Worm (Caenorhabditis elegans): ENCODE measurements around the gene dylt-3.

The dylt-3 gene

ce11 chrII:8198503-8198902 lies 17.0 kb downstream of the dylt-3 start, which contains the start of gene qua-1:
Gene qua-1, plus strand, starts transcription at chrII:8198803.
- TF ChIP-seq egrh-3 (GFP tag; IDR thresholded peaks at IDR 0.05) = no peak
- no peak for TF ChIP-seq ztf-28 (GFP tag; IDR thresholded peaks at IDR 0.05)
- TF ChIP-seq B0019.2 (GFP tag; conservative IDR thresholded peaks at IDR 0.05) = no peak
- TF ChIP-seq rpc-1 (optimal IDR thresholded peaks at IDR 0.05) = no peak
- TF ChIP-seq rpc-1 (tag; optimal IDR thresholded peaks at IDR 0.05) = no peak
- no peak for TF ChIP-seq ceh-58 (GFP tag; IDR thresholded peaks at IDR 0.05)
- TF ChIP-seq ztf-3 (GFP tag; optimal IDR thresholded peaks at IDR 0.05) = no peak
- TF ChIP-seq atf-7 (tag; optimal IDR thresholded peaks at IDR 0.05) = no peak
- TF ChIP-seq madf-8 (GFP tag; conservative IDR thresholded peaks at IDR 0.05) = no peak
- no peak for TF ChIP-seq Y53G8AR.9 (GFP tag; conservative IDR thresholded peaks at IDR 0.05)
- TF ChIP-seq ekl-4 (GFP tag; IDR thresholded peaks at IDR 0.05) = no peak
- no peak for TF ChIP-seq F52B5.7 (tag; optimal IDR thresholded peaks at IDR 0.05)
- no peak for TF ChIP-seq ceh-27 (GFP tag; optimal IDR thresholded peaks at IDR 0.05)
- TF ChIP-seq nhr-179 (tag; optimal IDR thresholded peaks at IDR 0.05) = no peak
- no peak for TF ChIP-seq F39B2.1 (GFP tag; IDR thresholded peaks at IDR 0.05)
- no peak for TF ChIP-seq xnd-1 (tag; optimal IDR thresholded peaks at IDR 0.05)
- TF ChIP-seq cebp-2 (GFP tag; IDR thresholded peaks at IDR 0.05) = no peak
- TF ChIP-seq F57A8.1 (GFP tag; optimal IDR thresholded peaks at IDR 0.05) = no peak
- TF ChIP-seq efl-1 (GFP tag; optimal IDR thresholded peaks at IDR 0.05) = no peak
- no peak for TF ChIP-seq mel-28 (tag; optimal IDR thresholded peaks at IDR 0.05; ENCODE audit: borderline replicate concordance)
- TF ChIP-seq snpc-1.3 (tag; optimal IDR thresholded peaks at IDR 0.05; ENCODE audit: insufficient read depth) = no peak

- no peak for TF ChIP-seq ets-4 (GFP tag; optimal IDR thresholded peaks at IDR 0.05)
- TF ChIP-seq egl-44 (GFP tag; IDR thresholded peaks at IDR 0.05) = no peak
- TF ChIP-seq F22D6.2 (tag; optimal IDR thresholded peaks at IDR 0.05) = no peak
- TF ChIP-seq hlh-26 (GFP tag; conservative IDR thresholded peaks at IDR 0.05) = no peak
- no peak for TF ChIP-seq let-526 (GFP tag; IDR thresholded peaks at IDR 0.05)
- TF ChIP-seq attf-6 (GFP tag; IDR thresholded peaks at IDR 0.05) = no peak
- TF ChIP-seq snpc-3.4 (tag; optimal IDR thresholded peaks at IDR 0.05) = no peak
- no peak for TF ChIP-seq ceh-58 (GFP tag; IDR thresholded peaks at IDR 0.05)
- TF ChIP-seq tbx-9 (tag; optimal IDR thresholded peaks at IDR 0.05; ENCODE audit: borderline replicate concordance) = no peak
- TF ChIP-seq T07F8.4 (tag; optimal IDR thresholded peaks at IDR 0.05) = no peak
- TF ChIP-seq mxl-1 (tag; optimal IDR thresholded peaks at IDR 0.05) = no peak
These were observed 18.3 kb downstream of the dylt-3 start for ce11 chrII:8199803-8200202.

ce11 chrII:8204039-8204438 lies 22.5 kb downstream of the dylt-3 start, which contains the start of gene col-76:
Gene col-76, plus strand, starts transcription at chrII:8204339.
- TF ChIP-seq tbx-9 (tag; optimal IDR thresholded peaks at IDR 0.05; ENCODE audit: borderline replicate concordance) = no peak
- no peak for TF ChIP-seq ztf-6 (GFP tag; IDR thresholded peaks at IDR 0.05)
- TF ChIP-seq sea-2 (GFP tag; IDR thresholded peaks at IDR 0.05) = no peak
- no peak for TF ChIP-seq dpff-1 (tag; optimal IDR thresholded peaks at IDR 0.05)
- TF ChIP-seq B0261.1 (tag; optimal IDR thresholded peaks at IDR 0.05) = no peak
- TF ChIP-seq snpc-4 (GFP tag; optimal IDR thresholded peaks at IDR 0.05) = no peak
- TF ChIP-seq snpc-4 (tag; optimal IDR thresholded peaks at IDR 0.05) = no peak

ce11 chrII:8205612-8206011 lies 24.1 kb downstream of the dylt-3 start:
- TF ChIP-seq nhr-80 (tag; optimal IDR thresholded peaks at IDR 0.05) (peak; percentile 48), ekl-4 (GFP tag; IDR thresholded peaks at IDR 0.05) (no peak)

All from whole organism, young adult.